Fruit fly (Drosophila melanogaster) whole organism, prepupa: Measurements from ENCODE around the gene vers.

Source experiments
- CG11902 ChIP-seq: fragments of 200-800 bp; sonication (Bioruptor generic); optimal IDR thresholded peaks from 3 replicates; lab custom pipeline; 2016; ENCODE audit warnings: missing biosample characterization, missing genetic modification characterization
- CG4318 ChIP-seq: fragments of 200-800 bp; sonication (Bioruptor generic); optimal IDR thresholded peaks from 3 replicates; lab custom pipeline; 2017; ENCODE audit warnings: missing biosample characterization, mild to moderate bottlenecking, missing genetic modification characterization
- CG6163 ChIP-seq: fragments of 200-800 bp; sonication (Bioruptor generic); IDR thresholded peaks from 3 replicates; pipeline ENCODE4 v1.3.6; 2022; ENCODE audit warnings: missing biosample characterization, missing genetic modification characterization
- Hr4 ChIP-seq: fragments of 200-800 bp; sonication (Bioruptor generic); optimal IDR thresholded peaks from 3 replicates; lab custom pipeline; 2016; ENCODE audit warnings: missing biosample characterization, missing genetic modification characterization
- Smox ChIP-seq: fragments of 200-800 bp; sonication (Bioruptor generic); optimal IDR thresholded peaks from 3 replicates; lab custom pipeline; 2016; ENCODE audit warnings: missing biosample characterization, missing genetic modification characterization
- net ChIP-seq: fragments of 200-800 bp; sonication (Bioruptor generic); optimal IDR thresholded peaks from 3 replicates; lab custom pipeline; 2016; ENCODE audit warnings: missing biosample characterization, missing genetic modification characterization
- svp ChIP-seq: fragments of 200-800 bp; sonication (Bioruptor generic); peaks from one replicate; lab custom pipeline; 2016; ENCODE audit warnings: missing biosample characterization, missing genetic modification characterization

DNA sequence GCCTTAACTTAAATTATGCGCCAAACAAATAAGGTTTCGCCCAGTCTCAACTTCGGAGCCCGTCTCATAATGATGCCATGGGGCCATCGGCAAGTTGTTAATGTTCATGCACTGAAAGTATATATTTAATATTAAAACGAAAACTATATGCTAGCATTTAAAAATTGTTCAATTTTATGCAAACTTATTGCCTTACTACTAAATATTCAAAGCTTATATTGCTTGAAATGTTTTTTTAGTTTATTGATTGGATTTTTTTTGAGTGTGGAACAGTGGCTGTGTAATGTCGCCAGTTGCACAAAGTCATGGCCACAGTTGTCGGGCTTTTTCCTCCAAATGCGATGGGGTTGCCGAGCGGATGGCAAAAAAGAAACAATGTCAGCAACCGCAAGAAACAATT lies 1.7 kb upstream of the vers start:
- peak; percentile 84 for TF ChIP-seq Hr4 (GFP tag; lab: Kevin White, UChicago)
- TF ChIP-seq svp (GFP tag; lab: Kevin White, UChicago): peak; percentile 93
- TF ChIP-seq Smox (GFP tag; lab: Kevin White, UChicago): peak; percentile 81
- TF ChIP-seq CG4318 (GFP tag; lab: Kevin White, UChicago): peak; percentile 58
- TF ChIP-seq CG6163 (GFP tag; lab: Robert Waterston, UW): peak; percentile 94
- peak; percentile 78 for TF ChIP-seq net
- peak; percentile 72 for TF ChIP-seq CG11902
